Fruit fly (Drosophila melanogaster) whole organism, adult: ENCODE data around the gene NSD.

Experiments used
- CG11617 ChIP-seq: fragments of 200-800 bp; sonication (Bioruptor generic); optimal IDR thresholded peaks from 2 replicates; lab custom pipeline; 2017; ENCODE audit warnings: mild to moderate bottlenecking, missing biosample characterization, missing genetic modification reagents, missing genetic modification characterization
- CG12768 ChIP-seq: fragments of 200-800 bp; sonication (Bioruptor generic); optimal IDR thresholded peaks from 2 replicates; lab custom pipeline; 2017; ENCODE audit warnings: missing biosample characterization, missing genetic modification characterization, mild to moderate bottlenecking, moderate library complexity, missing genetic modification reagents
- CG14711 ChIP-seq: fragments of 200-800 bp; sonication (Bioruptor generic); optimal IDR thresholded peaks from 2 replicates; lab custom pipeline; 2018; ENCODE audit warnings: missing biosample characterization, mild to moderate bottlenecking, missing genetic modification characterization, moderate library complexity
- CG1620 ChIP-seq: fragments of 200-800 bp; sonication (Bioruptor generic); optimal IDR thresholded peaks from 2 replicates; lab custom pipeline; 2016; ENCODE audit warnings: missing biosample characterization, missing genetic modification characterization
- CG33017 ChIP-seq: fragments of 200-800 bp; sonication (Bioruptor generic); optimal IDR thresholded peaks from 2 replicates; lab custom pipeline; 2018; ENCODE audit warnings: missing biosample characterization, mild to moderate bottlenecking, missing genetic modification characterization, moderate library complexity
- CG5204 ChIP-seq: fragments of 200-800 bp; sonication (Bioruptor generic); optimal IDR thresholded peaks from 2 replicates; lab custom pipeline; 2016; ENCODE audit warnings: missing biosample characterization, missing genetic modification characterization
- CG7045 ChIP-seq: fragments of 200-800 bp; sonication (Bioruptor generic); optimal IDR thresholded peaks from 2 replicates; lab custom pipeline; 2017; ENCODE audit warnings: missing biosample characterization, mild to moderate bottlenecking, missing genetic modification characterization
- CG7101 ChIP-seq: fragments of 200-800 bp; sonication (Bioruptor generic); optimal IDR thresholded peaks from 2 replicates; lab custom pipeline; 2018; ENCODE audit warnings: missing biosample characterization, mild to moderate bottlenecking, missing genetic modification characterization, moderate library complexity
- Clk ChIP-seq: fragments of 200-800 bp; sonication (Bioruptor generic); optimal IDR thresholded peaks from 2 replicates; lab custom pipeline; 2017; ENCODE audit warnings: missing biosample characterization, missing genetic modification characterization
- Crg-1 ChIP-seq: fragments of 200-800 bp; sonication (Bioruptor generic); optimal IDR thresholded peaks from 2 replicates; lab custom pipeline; 2016; ENCODE audit warnings: missing biosample characterization, missing genetic modification characterization
- Hr96 ChIP-seq: fragments of 200-800 bp; sonication (Bioruptor generic); optimal IDR thresholded peaks from 2 replicates; lab custom pipeline; 2016; ENCODE audit warnings: missing biosample characterization, missing genetic modification characterization
- Mnt ChIP-seq: fragments of 200-800 bp; sonication (Bioruptor generic); optimal IDR thresholded peaks from 2 replicates; lab custom pipeline; 2016; ENCODE audit warnings: missing biosample characterization, mild to moderate bottlenecking, missing genetic modification characterization
- bab1 ChIP-seq: fragments of 200-800 bp; sonication (Bioruptor generic); optimal IDR thresholded peaks from 3 replicates; lab custom pipeline; 2019; ENCODE audit warnings: missing biosample characterization, mild to moderate bottlenecking, missing genetic modification characterization, moderate library complexity
- cic ChIP-seq: fragments of 200-800 bp; sonication (Bioruptor generic); optimal IDR thresholded peaks from 2 replicates; lab custom pipeline; 2017; ENCODE audit warnings: missing biosample characterization, mild to moderate bottlenecking, missing genetic modification characterization, moderate library complexity
- cnc ChIP-seq, 2 experiments: fragments of >200 bp; optimal IDR thresholded peaks; 2 replicates each; lab custom pipeline; 2017
- kay ChIP-seq: fragments of 200-800 bp; sonication (Bioruptor generic); peaks from one replicate; lab custom pipeline; 2016; ENCODE audit warnings: missing biosample characterization, missing genetic modification characterization, borderline replicate concordance
- ovo ChIP-seq: fragments of 200-800 bp; sonication (Bioruptor generic); optimal IDR thresholded peaks from 2 replicates; lab custom pipeline; 2016; ENCODE audit warnings: missing biosample characterization, missing genetic modification characterization
- pad ChIP-seq: fragments of 200-800 bp; sonication (Bioruptor generic); optimal IDR thresholded peaks from 3 replicates; lab custom pipeline; 2017; ENCODE audit warnings: missing biosample characterization, missing genetic modification characterization, mild to moderate bottlenecking, moderate library complexity, missing genetic modification reagents
- tj ChIP-seq: fragments of 200-800 bp; sonication (Bioruptor generic); optimal IDR thresholded peaks from 3 replicates; lab custom pipeline; 2017; ENCODE audit warnings: missing biosample characterization, mild to moderate bottlenecking, missing genetic modification characterization, moderate library complexity
- toe ChIP-seq: fragments of 200-800 bp; sonication (Bioruptor generic); optimal IDR thresholded peaks from 2 replicates; lab custom pipeline; 2016; ENCODE audit warnings: missing biosample characterization, missing genetic modification characterization

The NSD gene

dm6 chr3R:27928984-27929924 lies 8.4 kb downstream of the NSD start:
- TF ChIP-seq bab1 (GFP tag; lab: Kevin White, UChicago), result no peak
- TF ChIP-seq pad (GFP tag; lab: Kevin White, UChicago), result peak; percentile 9
- TF ChIP-seq Hr96 (GFP tag; lab: Kevin White, UChicago), result peak; percentile 13
- peak; percentile 44 for TF ChIP-seq tj
- TF ChIP-seq Crg-1 (GFP tag; lab: Kevin White, UChicago), result no peak
- no peak for TF ChIP-seq toe (GFP tag; lab: Kevin White, UChicago)
- TF ChIP-seq Clk, result no peak
- no peak for TF ChIP-seq CG7101 (tag; lab: Kevin White, UChicago)
- TF ChIP-seq ovo, result no peak
- TF ChIP-seq Mnt, result peak; percentile 10
- TF ChIP-seq CG1620 (GFP tag; lab: Kevin White, UChicago), result no peak
- TF ChIP-seq cnc (optimal IDR thresholded peaks at IDR 0.05; lab: Kevin White, UChicago), result no peak
- no peak for TF ChIP-seq CG5204 (GFP tag; lab: Kevin White, UChicago)
- no peak for TF ChIP-seq CG7045 (GFP tag; lab: Kevin White, UChicago)
- no peak for TF ChIP-seq kay (GFP tag; lab: Kevin White, UChicago)
- TF ChIP-seq CG33017 (tag; lab: Kevin White, UChicago), result no peak
- peak; percentile 12 for TF ChIP-seq CG11617 (GFP tag; lab: Kevin White, UChicago)
- peak; percentile 97 for TF ChIP-seq cic (GFP tag; lab: Kevin White, UChicago)
- no peak for TF ChIP-seq CG12768 (GFP tag; lab: Kevin White, UChicago)
- no peak for TF ChIP-seq CG14711 (tag; lab: Kevin White, UChicago)

dm6 chr3R:27928140-27928539 lies 9.5 kb downstream of the NSD start, which contains the start of gene nenya:
Gene nenya, minus strand, starts transcription at chr3R:27928174.
- TF ChIP-seq ovo (peak; percentile 44), CG33017 (tag; lab: Kevin White, UChicago) (no peak)

- TF ChIP-seq Hr96 (GFP tag; lab: Kevin White, UChicago) (peak; percentile 31), cic (GFP tag; lab: Kevin White, UChicago) (peak; percentile 75), kay (GFP tag; lab: Kevin White, UChicago) (no peak), bab1 (GFP tag; lab: Kevin White, UChicago) (no peak), Mnt (peak; percentile 62), CG1620 (GFP tag; lab: Kevin White, UChicago) (no peak)
These were observed 10.9 kb downstream of the NSD start for dm6 chr3R:27926738-27927215.

- TF ChIP-seq CG1620 (GFP tag; lab: Kevin White, UChicago) (no peak), ovo (peak; percentile 68)
These were observed 11.6 kb downstream of the NSD start for dm6 chr3R:27925971-27926533.

- TF ChIP-seq CG7045 (GFP tag; lab: Kevin White, UChicago) (peak; percentile 14), toe (GFP tag; lab: Kevin White, UChicago) (peak; percentile 76), cic (GFP tag; lab: Kevin White, UChicago) (peak; percentile 73), Clk (peak; percentile 43), kay (GFP tag; lab: Kevin White, UChicago) (peak; percentile 87), bab1 (GFP tag; lab: Kevin White, UChicago) (peak; percentile 45), CG11617 (GFP tag; lab: Kevin White, UChicago) (peak; percentile 61), pad (GFP tag; lab: Kevin White, UChicago) (peak; percentile 23), ovo (no peak), CG12768 (GFP tag; lab: Kevin White, UChicago) (peak; percentile 45), CG14711 (tag; lab: Kevin White, UChicago) (peak; percentile 33), Hr96 (GFP tag; lab: Kevin White, UChicago) (peak; percentile 11), cnc (optimal IDR thresholded peaks at IDR 0.05; lab: Kevin White, UChicago) (no peak), CG33017 (tag; lab: Kevin White, UChicago) (no peak), tj (peak; percentile 16), CG5204 (GFP tag; lab: Kevin White, UChicago) (peak; percentile 48), CG7101 (tag; lab: Kevin White, UChicago) (no peak), Mnt (peak; percentile 75), Crg-1 (GFP tag; lab: Kevin White, UChicago) (peak; percentile 40), CG1620 (GFP tag; lab: Kevin White, UChicago) (no peak)
These were observed 12.4 kb downstream of the NSD start, which contains the start of gene mino for dm6 chr3R:27925000-27925970. Gene mino, plus strand, starts transcription at chr3R:27925191.
